Comparison of ENCODE assay signal across 8 worm cellular contexts in genomic region chrX:16796826-16797225, ce11.
TF ChIP-seq lines count a peak whose summit lies in the region.

No protein-coding gene starts in this region.

TF ChIP-seq in whole organism, L1 larva, 84 proteins besides CTCF, POLR2A, EP300 and RAD21 (continues in another document):
- TF ChIP-seq hlh-4 (tag; optimal IDR thresholded peaks at IDR 0.05; lab: Kevin White, UChicago): no peak
- TF ChIP-seq ceh-8 (GFP tag; optimal IDR thresholded peaks at IDR 0.05; lab: Kevin White, UChicago): peak; percentile 78
- TF ChIP-seq ama-1 (optimal IDR thresholded peaks at IDR 0.05; lab: Kevin White, UChicago): peak; percentile 34
- peak; percentile 72 to 86 (median 81) for TF ChIP-seq ceh-82 (tag; optimal IDR thresholded peaks at IDR 0.05; lab: Kevin White, UChicago)
- no peak for TF ChIP-seq pag-3 (tag; optimal IDR thresholded peaks at IDR 0.05; lab: Kevin White, UChicago; ENCODE audit: borderline replicate concordance, insufficient read depth)
- peak; percentile 92 for TF ChIP-seq unc-86 (tag; optimal IDR thresholded peaks at IDR 0.05; lab: Kevin White, UChicago)
- peak in 2 of 6 experiments; percentile 77 to 89 for TF ChIP-seq elt-3 (tag; optimal IDR thresholded peaks at IDR 0.05; lab: Kevin White, UChicago)
- TF ChIP-seq pqm-1 (tag; optimal IDR thresholded peaks at IDR 0.05; lab: Kevin White, UChicago): no peak
- TF ChIP-seq efl-1 (optimal IDR thresholded peaks at IDR 0.05; lab: Kevin White, UChicago): peak; percentile 66 to 80
- TF ChIP-seq efl-1 (GFP tag; optimal IDR thresholded peaks at IDR 0.05 in 1 of 2; lab: Kevin White, UChicago): peak; percentile 33 to 87
- TF ChIP-seq irx-1 (tag; optimal IDR thresholded peaks at IDR 0.05; lab: Kevin White, UChicago): peak; percentile 74

TF ChIP-seq in whole organism, L2 larva, 48 proteins besides CTCF, POLR2A, EP300 and RAD21 (continues in another document):
- no peak for TF ChIP-seq nhr-10 (tag; optimal IDR thresholded peaks at IDR 0.05; lab: Kevin White, UChicago)
- TF ChIP-seq nhr-6 (tag; optimal IDR thresholded peaks at IDR 0.05; lab: Kevin White, UChicago): peak; percentile 89
- TF ChIP-seq crh-2 (tag; optimal IDR thresholded peaks at IDR 0.05; lab: Kevin White, UChicago): peak; percentile 97
- peak; percentile 94 for TF ChIP-seq sem-4 (tag; optimal IDR thresholded peaks at IDR 0.05; lab: Kevin White, UChicago)
- TF ChIP-seq Y55F3AM.14 (GFP tag; optimal IDR thresholded peaks at IDR 0.05; lab: Kevin White, UChicago): peak; percentile 90
- no peak for TF ChIP-seq aly-2 (tag; optimal IDR thresholded peaks at IDR 0.05; lab: Kevin White, UChicago)
- TF ChIP-seq unc-62 (GFP tag; optimal IDR thresholded peaks at IDR 0.05; lab: Kevin White, UChicago): no peak
- no peak for TF ChIP-seq ZK546.5 (tag; optimal IDR thresholded peaks at IDR 0.05; lab: Kevin White, UChicago)
- peak; percentile 95 for TF ChIP-seq sma-9 (GFP tag; optimal IDR thresholded peaks at IDR 0.05; lab: Kevin White, UChicago)
- TF ChIP-seq sma-9 (tag; optimal IDR thresholded peaks at IDR 0.05; lab: Kevin White, UChicago): no peak
- no peak for TF ChIP-seq elt-3 (tag; optimal IDR thresholded peaks at IDR 0.05; lab: Kevin White, UChicago)
- TF ChIP-seq nhr-12 (tag; optimal IDR thresholded peaks at IDR 0.05; lab: Kevin White, UChicago): peak; percentile 31

TF ChIP-seq in whole organism, L3 larva, 47 proteins besides CTCF, POLR2A, EP300 and RAD21 (continues in another document):
- TF ChIP-seq aly-2 (tag; optimal IDR thresholded peaks at IDR 0.05; lab: Kevin White, UChicago) (no peak), egl-5 (tag; optimal IDR thresholded peaks at IDR 0.05; lab: Kevin White, UChicago) (peak; percentile 96), daf-12 (tag; optimal IDR thresholded peaks at IDR 0.05; lab: Kevin White, UChicago) (no peak), fkh-2 (tag; optimal IDR thresholded peaks at IDR 0.05; lab: Kevin White, UChicago) (no peak), unc-62 (GFP tag; optimal IDR thresholded peaks at IDR 0.05; lab: Kevin White, UChicago) (peak; percentile 66), nhr-76 (tag; optimal IDR thresholded peaks at IDR 0.05; lab: Kevin White, UChicago) (no peak), elt-1 (tag; optimal IDR thresholded peaks at IDR 0.05; lab: Kevin White, UChicago) (peak; percentile 62), egl-27 (tag; optimal IDR thresholded peaks at IDR 0.05; lab: Kevin White, UChicago) (no peak), nhr-43 (tag; optimal IDR thresholded peaks at IDR 0.05; lab: Kevin White, UChicago; ENCODE audit: poor library complexity, severe bottlenecking) (peak; percentile 91), eor-1 (tag; optimal IDR thresholded peaks at IDR 0.05; lab: Kevin White, UChicago) (no peak), ceh-28 (tag; optimal IDR thresholded peaks at IDR 0.05; lab: Kevin White, UChicago) (peak; percentile 73), ztf-11 (tag; optimal IDR thresholded peaks at IDR 0.05; lab: Kevin White, UChicago) (no peak)

TF ChIP-seq in whole organism, L4 larva, 104 proteins besides CTCF, POLR2A, EP300 and RAD21 (continues in another document):
- no peak for TF ChIP-seq ceh-44 (GFP tag; IDR thresholded peaks at IDR 0.05; lab: Robert Waterston, UW)
- TF ChIP-seq set-16 (GFP tag; IDR thresholded peaks at IDR 0.05; lab: Robert Waterston, UW): peak; percentile 67; the same call in 1 of the 2 replicates
- TF ChIP-seq rbr-2 (tag; optimal IDR thresholded peaks at IDR 0.05; lab: Kevin White, UChicago): peak; percentile 91
- peak; percentile 61 for TF ChIP-seq skn-1 (tag; optimal IDR thresholded peaks at IDR 0.05; lab: Kevin White, UChicago)
- TF ChIP-seq lin-15B (tag; optimal IDR thresholded peaks at IDR 0.05; lab: Kevin White, UChicago): no peak
- peak; percentile 1 to 81 for TF ChIP-seq daf-16 (GFP tag; optimal IDR thresholded peaks at IDR 0.05; lab: Kevin White, UChicago)
- peak; percentile 87 for TF ChIP-seq daf-16 (tag; optimal IDR thresholded peaks at IDR 0.05; lab: Kevin White, UChicago)
- no peak for TF ChIP-seq madf-5 (GFP tag; IDR thresholded peaks at IDR 0.05; lab: Robert Waterston, UW)
- no peak for TF ChIP-seq lin-39 (tag; optimal IDR thresholded peaks at IDR 0.05; lab: Kevin White, UChicago)
- peak; percentile 96 for TF ChIP-seq nhr-28 (tag; optimal IDR thresholded peaks at IDR 0.05; lab: Kevin White, UChicago)
- no peak for TF ChIP-seq zfp-2 (tag; optimal IDR thresholded peaks at IDR 0.05; lab: Kevin White, UChicago)
- no peak for TF ChIP-seq daf-12 (tag; optimal IDR thresholded peaks at IDR 0.05; lab: Kevin White, UChicago)

TF ChIP-seq in whole organism, early embryonic, 17 proteins besides CTCF, POLR2A, EP300 and RAD21:
- TF ChIP-seq ama-1 (optimal IDR thresholded peaks at IDR 0.05; lab: Kevin White, UChicago) (no peak), ceh-13 (GFP tag; optimal IDR thresholded peaks at IDR 0.05; lab: Kevin White, UChicago) (no peak), hmg-4 (GFP tag; optimal IDR thresholded peaks at IDR 0.05; lab: Kevin White, UChicago) (peak; percentile 50), tbx-11 (GFP tag; IDR thresholded peaks at IDR 0.05; lab: Robert Waterston, UW) (no peak), aly-1 (tag; optimal IDR thresholded peaks at IDR 0.05; lab: Kevin White, UChicago) (peak; percentile 16), pes-1 (GFP tag; IDR thresholded peaks at IDR 0.05; lab: Robert Waterston, UW) (no peak), ets-7 (tag; optimal IDR thresholded peaks at IDR 0.05; lab: Kevin White, UChicago) (no peak), ceh-36 (tag; optimal IDR thresholded peaks at IDR 0.05; lab: Kevin White, UChicago) (no peak), sea-1 (GFP tag; conservative IDR thresholded peaks at IDR 0.05; lab: Robert Waterston, UW) (no peak)

TF ChIP-seq in whole organism, late embryonic, 69 proteins besides CTCF, POLR2A, EP300 and RAD21 (continues in another document):
- no peak for TF ChIP-seq elt-4 (tag; optimal IDR thresholded peaks at IDR 0.05; lab: Kevin White, UChicago)
- TF ChIP-seq ama-1 (optimal IDR thresholded peaks at IDR 0.05; lab: Kevin White, UChicago): no peak
- no peak for TF ChIP-seq sox-2 (GFP tag; IDR thresholded peaks at IDR 0.05; lab: Robert Waterston, UW)
- TF ChIP-seq tbx-7 (tag; optimal IDR thresholded peaks at IDR 0.05; lab: Kevin White, UChicago): no peak
- peak; percentile 6 for TF ChIP-seq pat-9 (tag; optimal IDR thresholded peaks at IDR 0.05; lab: Kevin White, UChicago)
- TF ChIP-seq hlh-30 (tag; optimal IDR thresholded peaks at IDR 0.05; lab: Kevin White, UChicago; ENCODE audit: insufficient read depth): peak; percentile 88
- TF ChIP-seq nfya-1 (tag; optimal IDR thresholded peaks at IDR 0.05; lab: Kevin White, UChicago): peak; percentile 45
- no peak for TF ChIP-seq C38D4.7 (GFP tag; optimal IDR thresholded peaks at IDR 0.05; lab: Kevin White, UChicago)
- no peak for TF ChIP-seq elt-2 (tag; optimal IDR thresholded peaks at IDR 0.05; lab: Kevin White, UChicago)
- no peak for TF ChIP-seq ceh-22 (tag; optimal IDR thresholded peaks at IDR 0.05; lab: Kevin White, UChicago)
- TF ChIP-seq pha-2 (tag; optimal IDR thresholded peaks at IDR 0.05; lab: Kevin White, UChicago): no peak
- TF ChIP-seq unc-55 (GFP tag; optimal IDR thresholded peaks at IDR 0.05; lab: Kevin White, UChicago): no peak
- TF ChIP-seq ceh-2 (tag; optimal IDR thresholded peaks at IDR 0.05; lab: Kevin White, UChicago): no peak
- no peak for TF ChIP-seq syd-9 (tag; optimal IDR thresholded peaks at IDR 0.05; lab: Kevin White, UChicago)
- TF ChIP-seq hlh-8 (tag; optimal IDR thresholded peaks at IDR 0.05; lab: Kevin White, UChicago): no peak

TF ChIP-seq in whole organism, mixed stage, embryonic, 35 proteins besides CTCF, POLR2A, EP300 and RAD21 (continues in another document):
- no peak for TF ChIP-seq mab-5 (tag; optimal IDR thresholded peaks at IDR 0.05; lab: Kevin White, UChicago)
- no peak for TF ChIP-seq zip-8 (tag; optimal IDR thresholded peaks at IDR 0.05; lab: Kevin White, UChicago)
- TF ChIP-seq nhr-2 (tag; optimal IDR thresholded peaks at IDR 0.05; lab: Kevin White, UChicago): no peak
- peak; percentile 82 for TF ChIP-seq unc-120 (tag; optimal IDR thresholded peaks at IDR 0.05; lab: Kevin White, UChicago; ENCODE audit: poor library complexity, severe bottlenecking)
- peak; percentile 34 for TF ChIP-seq nhr-237 (tag; optimal IDR thresholded peaks at IDR 0.05; lab: Kevin White, UChicago)
- TF ChIP-seq ham-2 (GFP tag; optimal IDR thresholded peaks at IDR 0.05; lab: Kevin White, UChicago): peak; percentile 61
- TF ChIP-seq unc-62 (GFP tag; optimal IDR thresholded peaks at IDR 0.05; lab: Kevin White, UChicago): peak; percentile 30
- no peak for TF ChIP-seq snpc-4 (tag; optimal IDR thresholded peaks at IDR 0.05; lab: Kevin White, UChicago)
- TF ChIP-seq nhr-28 (tag; optimal IDR thresholded peaks at IDR 0.05; lab: Kevin White, UChicago): no peak
- TF ChIP-seq lsy-2 (tag; optimal IDR thresholded peaks at IDR 0.05; lab: Kevin White, UChicago): no peak
- TF ChIP-seq drap-1 (GFP tag; optimal IDR thresholded peaks at IDR 0.05; lab: Kevin White, UChicago): peak; percentile 16
- no peak for TF ChIP-seq mep-1 (tag; optimal IDR thresholded peaks at IDR 0.05; lab: Kevin White, UChicago)
- TF ChIP-seq elt-1 (tag; optimal IDR thresholded peaks at IDR 0.05; lab: Kevin White, UChicago; ENCODE audit: borderline replicate concordance, insufficient read depth): no peak
- no peak for TF ChIP-seq ceh-39 (tag; optimal IDR thresholded peaks at IDR 0.05; lab: Kevin White, UChicago)
- TF ChIP-seq blmp-1 (tag; optimal IDR thresholded peaks at IDR 0.05; lab: Kevin White, UChicago): no peak

TF ChIP-seq in whole organism, young adult, 124 proteins besides CTCF, POLR2A, EP300 and RAD21 (continues in another document):
- TF ChIP-seq cebp-2 (GFP tag; IDR thresholded peaks at IDR 0.05; lab: Robert Waterston, UW) (no peak), F23B12.7 (tag; optimal IDR thresholded peaks at IDR 0.05; lab: Kevin White, UChicago; ENCODE audit: insufficient read depth) (no peak), madf-10 (tag; optimal IDR thresholded peaks at IDR 0.05; lab: Kevin White, UChicago) (peak; percentile 72), attf-6 (GFP tag; IDR thresholded peaks at IDR 0.05; lab: Robert Waterston, UW) (no peak), nfyb-1 (GFP tag; IDR thresholded peaks at IDR 0.05; lab: Robert Waterston, UW) (peak; percentile 88), gei-17 (GFP tag; optimal IDR thresholded peaks at IDR 0.05; lab: Kevin White, UChicago) (peak; percentile 63), dox-1 (GFP tag; IDR thresholded peaks at IDR 0.05; lab: Robert Waterston, UW) (peak; percentile 69), ztf-26 (tag; optimal IDR thresholded peaks at IDR 0.05; lab: Kevin White, UChicago) (peak; percentile 90), ztf-18 (tag; optimal IDR thresholded peaks at IDR 0.05; lab: Kevin White, UChicago) (peak; percentile 13), die-1 (tag; optimal IDR thresholded peaks at IDR 0.05; lab: Kevin White, UChicago) (peak; percentile 32), hrde-1 (tag; optimal IDR thresholded peaks at IDR 0.05; lab: Kevin White, UChicago; ENCODE audit: borderline replicate concordance) (no peak), tbp1 (GFP tag; optimal IDR thresholded peaks at IDR 0.05; lab: Kevin White, UChicago) (peak; percentile 59), ZK185.1 (tag; optimal IDR thresholded peaks at IDR 0.05; lab: Kevin White, UChicago; ENCODE audit: poor library complexity, severe bottlenecking) (peak; percentile 52), ets-4 (GFP tag; optimal IDR thresholded peaks at IDR 0.05; lab: Kevin White, UChicago) (peak; percentile 45), athp-1 (tag; optimal IDR thresholded peaks at IDR 0.05; lab: Kevin White, UChicago) (no peak), C17E4.6 (GFP tag; IDR thresholded peaks at IDR 0.05; lab: Robert Waterston, UW) (no peak)
